Fruit fly (Drosophila melanogaster): Measurements from ENCODE around the gene nebu.
A peak's percentile ranks its signal among the peaks of the same experiment; 100 is the strongest.

DNA sequence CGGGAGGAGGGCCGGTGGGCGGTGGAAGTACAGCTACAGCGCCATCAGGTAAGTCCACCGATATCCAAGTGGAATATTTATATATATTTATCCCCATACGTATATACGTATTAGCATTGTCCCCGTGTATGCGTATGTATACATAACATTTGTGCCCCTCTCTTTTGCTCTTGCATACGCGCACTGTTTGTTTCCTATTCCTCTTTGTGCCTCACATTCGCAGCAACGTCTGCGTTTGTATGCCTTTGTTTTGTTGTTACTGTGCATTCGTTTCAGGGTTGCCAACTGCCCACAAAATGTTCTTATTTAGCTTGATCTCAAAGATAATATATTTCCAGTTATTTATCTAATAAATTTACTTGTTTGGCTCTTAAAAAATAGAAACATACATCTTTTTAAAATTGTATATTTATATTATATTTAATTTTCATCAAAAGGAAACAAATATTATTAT, 36.6 kb downstream of the nebu start:
- TF ChIP-seq nau (GFP tag; optimal IDR thresholded peaks at IDR 0.05) (no peak), Ptx1 (GFP tag; IDR thresholded peaks at IDR 0.05) (peak; percentile 57), CG12659 (GFP tag; optimal IDR thresholded peaks at IDR 0.05) (peak; percentile 21), CG6272 (GFP tag; IDR thresholded peaks at IDR 0.05) (no peak), H2.0 (GFP tag; IDR thresholded peaks at IDR 0.05) (peak; percentile 27; the same call in 1 of the 2 replicates), crp (GFP tag; optimal IDR thresholded peaks at IDR 0.05) (no peak)
